Worm (Caenorhabditis elegans): ENCODE data around the gene T04A8.8.

- TF ChIP-seq ztf-29 (GFP tag; IDR thresholded peaks at IDR 0.05) (no peak), med-1 (GFP tag; optimal IDR thresholded peaks at IDR 0.05; ENCODE audit: insufficient read depth) (no peak), cog-1 (tag; optimal IDR thresholded peaks at IDR 0.05) (no peak), tab-1 (GFP tag; IDR thresholded peaks at IDR 0.05) (no peak), flt-1 (GFP tag; IDR thresholded peaks at IDR 0.05) (0 out of 2 replicates have a peak, but pooled peaks have one; percentile 44), ref-1 (GFP tag; conservative IDR thresholded peaks at IDR 0.05) (no peak), klf-2 (GFP tag; conservative IDR thresholded peaks at IDR 0.05) (no peak), ztf-23 (GFP tag; IDR thresholded peaks at IDR 0.05) (no peak)
These were observed 30.1 kb downstream of the T04A8.8 start for ce11 chrIII:4723922-4724321.

Measured in whole organism, midembryonic.